Worm (Caenorhabditis elegans): ENCODE measurements around the gene F18E2.15.

- TF ChIP-seq flt-1 (GFP tag; IDR thresholded peaks at IDR 0.05) (no peak), T22C8.4 (GFP tag; IDR thresholded peaks at IDR 0.05) (no peak), ztf-29 (GFP tag; IDR thresholded peaks at IDR 0.05) (no peak), tab-1 (GFP tag; IDR thresholded peaks at IDR 0.05) (no peak), ztf-23 (GFP tag; IDR thresholded peaks at IDR 0.05) (no peak), klf-2 (GFP tag; conservative IDR thresholded peaks at IDR 0.05) (no peak), cog-1 (tag; optimal IDR thresholded peaks at IDR 0.05) (no peak), med-1 (GFP tag; optimal IDR thresholded peaks at IDR 0.05; ENCODE audit: insufficient read depth) (no peak)
These were observed 13.0 kb upstream of the F18E2.15 start for ce11 chrV:12773852-12774251.
